Fruit fly (Drosophila melanogaster): Measurements from ENCODE around the gene CG2004.
A peak's percentile ranks its signal among the peaks of the same experiment; 100 is the strongest.

Gene CG2004

DNA sequence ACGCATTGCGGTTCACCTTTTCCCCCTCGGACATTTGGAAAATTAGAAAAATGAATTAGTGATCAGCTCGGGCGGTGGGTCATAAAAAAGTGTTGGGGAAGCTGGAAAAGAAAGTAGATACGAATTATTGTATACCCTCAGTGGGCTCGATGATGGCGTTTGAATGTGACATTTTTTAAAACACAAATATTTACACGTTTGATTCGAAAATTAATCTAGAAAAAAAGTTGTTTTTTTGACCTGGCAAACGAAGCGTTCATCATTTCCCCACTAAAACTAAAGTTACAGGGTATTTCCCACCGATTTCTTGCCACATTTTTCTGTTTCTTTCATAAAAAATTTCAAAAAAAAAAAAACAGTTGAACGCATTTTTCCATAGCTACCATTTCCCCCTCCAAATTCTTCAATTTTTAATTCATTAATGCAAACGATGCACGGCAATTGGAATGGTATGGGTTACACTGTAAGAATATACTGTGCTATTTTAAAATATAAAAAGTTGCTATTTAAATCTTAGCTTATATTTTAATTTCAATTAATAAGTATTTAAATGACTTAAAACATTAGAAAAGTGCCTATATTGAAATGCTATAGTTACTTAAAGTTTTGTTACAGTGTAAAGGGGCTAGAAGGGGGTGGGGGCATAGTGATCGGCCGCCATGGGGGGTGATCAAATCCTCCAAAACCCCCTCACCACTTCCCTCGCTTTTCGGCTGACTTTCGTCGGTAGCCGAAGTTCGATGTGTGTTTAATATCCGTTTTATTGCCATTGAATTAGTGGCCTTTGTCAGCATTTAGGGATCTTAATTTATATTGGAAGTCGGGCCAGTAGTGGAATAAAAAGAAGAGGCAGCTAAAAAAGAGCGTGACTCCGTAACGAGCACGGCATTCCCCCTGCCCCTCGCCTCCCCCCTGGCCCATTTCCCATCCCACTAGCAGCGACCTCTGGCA lies 43.1 kb downstream of the CG2004 start:
- TF ChIP-seq CG3726 (GFP tag; IDR thresholded peaks at IDR 0.05): no peak
- TF ChIP-seq Fer1 (GFP tag; optimal IDR thresholded peaks at IDR 0.05): no peak
- TF ChIP-seq BEAF-32 (GFP tag; optimal IDR thresholded peaks at IDR 0.05): no peak
- peak; percentile 65 for TF ChIP-seq CG14710 (tag; optimal IDR thresholded peaks at IDR 0.05)
- no peak for TF ChIP-seq CG34224 (GFP tag; IDR thresholded peaks at IDR 0.05; ENCODE audit: partially characterized antibody)
- peak; percentile 5 for TF ChIP-seq jumu (GFP tag; optimal IDR thresholded peaks at IDR 0.05)
- TF ChIP-seq Atf6 (GFP tag; IDR thresholded peaks at IDR 0.05): no peak
- TF ChIP-seq CG11504 (tag; optimal IDR thresholded peaks at IDR 0.05): peak; percentile 59
- peak; percentile 32 for TF ChIP-seq Hsf (GFP tag; optimal IDR thresholded peaks at IDR 0.05)
- TF ChIP-seq NC2β (GFP tag; optimal IDR thresholded peaks at IDR 0.05): no peak
- TF ChIP-seq Hr51 (GFP tag; optimal IDR thresholded peaks at IDR 0.05): no peak
- no peak for TF ChIP-seq HLHmδ (GFP tag; optimal IDR thresholded peaks at IDR 0.05)
- TF ChIP-seq Bgb (GFP tag; IDR thresholded peaks at IDR 0.05; ENCODE audit: partially characterized antibody): no peak
- no peak for TF ChIP-seq Nf-YA (GFP tag; IDR thresholded peaks at IDR 0.05)
- TF ChIP-seq Hmr (GFP tag; optimal IDR thresholded peaks at IDR 0.05): no peak
- no peak for TF ChIP-seq CG11560 (tag; IDR thresholded peaks at IDR 0.05)
- no peak for TF ChIP-seq Poxn (GFP tag; IDR thresholded peaks at IDR 0.05)
- peak; percentile 67 for TF ChIP-seq CG33557 (GFP tag; optimal IDR thresholded peaks at IDR 0.05)
- peak in 1 of 2 experiments; percentile 58 for TF ChIP-seq chif (GFP tag; optimal IDR thresholded peaks at IDR 0.05)
- no peak for TF ChIP-seq CG6854 (GFP tag; optimal IDR thresholded peaks at IDR 0.05)
- no peak for TF ChIP-seq CG34376 (GFP tag; optimal IDR thresholded peaks at IDR 0.05)
- TF ChIP-seq lbe (GFP tag; optimal IDR thresholded peaks at IDR 0.05): no peak
- TF ChIP-seq scrt (GFP tag; optimal IDR thresholded peaks at IDR 0.05): no peak
- 0 out of 2 replicates have a peak, but pooled peaks have one; percentile 16 for TF ChIP-seq CG4360 (GFP tag; IDR thresholded peaks at IDR 0.05)
- TF ChIP-seq CG10321 (GFP tag; IDR thresholded peaks at IDR 0.05): no peak
- TF ChIP-seq Hand (GFP tag; optimal IDR thresholded peaks at IDR 0.05): no peak
- TF ChIP-seq CG8388 (GFP tag; optimal IDR thresholded peaks at IDR 0.05): peak; percentile 45
- TF ChIP-seq CG4617 (GFP tag; optimal IDR thresholded peaks at IDR 0.05; ENCODE audit: borderline replicate concordance): no peak
- peak; percentile 79 for TF ChIP-seq Xrp1 (GFP tag; IDR thresholded peaks at IDR 0.05)
- TF ChIP-seq CG10209 (GFP tag; optimal IDR thresholded peaks at IDR 0.05): peak; percentile 27
- TF ChIP-seq Chrac-16 (GFP tag; optimal IDR thresholded peaks at IDR 0.05): no peak
- no peak for TF ChIP-seq Hr3 (GFP tag; optimal IDR thresholded peaks at IDR 0.05)
- TF ChIP-seq Opbp (GFP tag; IDR thresholded peaks at IDR 0.05; ENCODE audit: partially characterized antibody): no peak
- TF ChIP-seq CG8944 (GFP tag; optimal IDR thresholded peaks at IDR 0.05): peak; percentile 21
- TF ChIP-seq CG7372 (GFP tag; IDR thresholded peaks at IDR 0.05): 0 out of 2 replicates have a peak, but pooled peaks have one; percentile 7
- no peak for TF ChIP-seq CG31224 (GFP tag; IDR thresholded peaks at IDR 0.05)
- TF ChIP-seq CG7963 (GFP tag; IDR thresholded peaks at IDR 0.05; ENCODE audit: partially characterized antibody): no peak
- peak; percentile 21 for TF ChIP-seq Oli (tag; optimal IDR thresholded peaks at IDR 0.05)
- TF ChIP-seq cad (GFP tag; optimal IDR thresholded peaks at IDR 0.05): no peak
- peak; percentile 10 for TF ChIP-seq Sox100B (GFP tag; optimal IDR thresholded peaks at IDR 0.05)
- peak; percentile 15 for TF ChIP-seq D19B (GFP tag; optimal IDR thresholded peaks at IDR 0.05)
- no peak for TF ChIP-seq CG12219 (GFP tag; optimal IDR thresholded peaks at IDR 0.05)
- no peak for TF ChIP-seq toy (GFP tag; IDR thresholded peaks at IDR 0.05)
- TF ChIP-seq lilli (GFP tag; optimal IDR thresholded peaks at IDR 0.05): no peak
- TF ChIP-seq sim (GFP tag; IDR thresholded peaks at IDR 0.05): 0 out of 2 replicates have a peak, but pooled peaks have one; percentile 9
- TF ChIP-seq disco-r (GFP tag; optimal IDR thresholded peaks at IDR 0.05): no peak
- TF ChIP-seq CG16815 (GFP tag; optimal IDR thresholded peaks at IDR 0.05): peak; percentile 44
- no peak for TF ChIP-seq HmgD (GFP tag; optimal IDR thresholded peaks at IDR 0.05)

Data from whole organism, embryonic.